Worm (Caenorhabditis elegans) whole organism, L4 larva: ENCODE measurements around the gene C26E6.12.

ENCODE experiments used
- nhr-42 ChIP-seq: fragments of 200-800 bp; sonication (Bioruptor generic); IDR thresholded peaks from 2 replicates; pipeline ENCODE4 v1.3.6; 2022; ENCODE audit warnings: missing genetic modification characterization, missing compliant biosample characterization
- zag-1 ChIP-seq: fragments of 150-350 bp; optimal IDR thresholded peaks from 2 replicates; lab custom pipeline; 2014; ENCODE audit warnings: missing biosample characterization, missing genetic modification characterization

DNA sequence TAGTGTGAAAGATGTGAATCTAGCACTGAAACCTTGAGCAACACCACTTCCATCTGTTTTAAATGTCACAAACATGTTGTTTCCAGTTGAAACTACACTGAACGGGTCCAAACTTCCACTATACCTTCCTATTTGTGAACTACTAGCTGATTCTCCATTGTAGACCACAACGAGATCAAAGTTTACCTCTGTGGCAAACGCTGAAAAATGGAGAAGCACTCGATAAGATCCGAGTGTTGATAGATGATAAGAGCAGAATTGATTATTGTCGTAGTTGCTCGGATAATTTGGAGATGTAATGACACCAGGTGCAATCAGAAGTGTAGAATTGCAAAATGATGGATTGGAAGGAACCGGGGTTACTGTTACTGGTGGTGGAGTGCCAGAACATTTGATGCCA is 50.1 kb downstream of the C26E6.12 start:
- TF ChIP-seq zag-1 (tag; lab: Kevin White, UChicago) (no peak), nhr-42 (no peak)
